Worm (Caenorhabditis elegans): ENCODE measurements around the gene C32B5.13.
"Not testable (repeated sequence)": the region's sequence is repeated elsewhere in the genome, so short reads cannot be mapped to it uniquely, and the experiment has no call there.

C32B5.13 gene

DNA sequence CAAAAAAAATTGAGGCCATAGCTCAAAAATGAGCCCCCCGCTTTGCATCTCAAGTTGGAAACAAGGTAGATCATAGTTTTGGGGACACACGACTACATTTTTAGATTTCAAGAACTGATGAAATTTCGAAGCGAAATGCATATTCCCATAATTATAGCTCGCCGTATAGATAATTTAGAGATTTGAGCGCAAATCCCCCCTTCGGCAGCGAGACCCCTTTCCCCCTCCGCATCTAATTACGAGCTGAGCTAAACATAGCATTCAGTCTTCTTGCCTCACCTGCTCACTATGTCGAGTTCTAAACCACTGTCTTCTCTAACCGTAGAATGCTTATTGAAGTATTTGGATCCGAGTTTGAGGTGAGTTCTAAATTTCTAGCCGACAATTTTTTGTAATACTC, 17.3 kb upstream of the C32B5.13 start, which contains the start of the genes fbxc-17 and fbxc-15:
fbxc-17 (minus strand) TSS at position 101 of the 400 bp plus-strand sequence.
fbxc-15 (plus strand) TSS at position 289 of the 400 bp plus-strand sequence.
- TF ChIP-seq ceh-22 (tag; optimal IDR thresholded peaks at IDR 0.05) (no peak), elt-4 (tag; optimal IDR thresholded peaks at IDR 0.05) (no peak), ahr-1 (tag; optimal IDR thresholded peaks at IDR 0.05) (no peak), ref-2 (tag; optimal IDR thresholded peaks at IDR 0.05) (no peak), ceh-9 (tag; optimal IDR thresholded peaks at IDR 0.05) (no peak), pros-1 (tag; optimal IDR thresholded peaks at IDR 0.05) (no peak), elt-2 (tag; optimal IDR thresholded peaks at IDR 0.05) (no peak), K09A11.1 (tag; optimal IDR thresholded peaks at IDR 0.05; ENCODE audit: insufficient read depth) (no peak), tbx-2 (tag; optimal IDR thresholded peaks at IDR 0.05) (no peak), fax-1 (tag; optimal IDR thresholded peaks at IDR 0.05) (no peak)

ce11 chrII:973999-974398, 12.1 kb upstream of the C32B5.13 start, which contains the start of gene fbxc-14:
fbxc-14 (plus strand) TSS chrII:974299.
- no peak for TF ChIP-seq ama-1 (optimal IDR thresholded peaks at IDR 0.05)
- no peak for TF ChIP-seq ceh-22 (tag; optimal IDR thresholded peaks at IDR 0.05)
- TF ChIP-seq hlh-30 (tag; optimal IDR thresholded peaks at IDR 0.05; ENCODE audit: insufficient read depth): no peak
- TF ChIP-seq lim-6 (tag; optimal IDR thresholded peaks at IDR 0.05): no peak
- TF ChIP-seq K09A11.1 (tag; optimal IDR thresholded peaks at IDR 0.05; ENCODE audit: insufficient read depth): no peak
- no peak for TF ChIP-seq elt-2 (tag; optimal IDR thresholded peaks at IDR 0.05)
- TF ChIP-seq unc-3 (GFP tag; conservative IDR thresholded peaks at IDR 0.05): no peak
- TF ChIP-seq unc-3 (tag; optimal IDR thresholded peaks at IDR 0.05): no peak
- TF ChIP-seq odd-2 (tag; optimal IDR thresholded peaks at IDR 0.05): no peak
- TF ChIP-seq ceh-24 (tag; optimal IDR thresholded peaks at IDR 0.05): no peak

DNA sequence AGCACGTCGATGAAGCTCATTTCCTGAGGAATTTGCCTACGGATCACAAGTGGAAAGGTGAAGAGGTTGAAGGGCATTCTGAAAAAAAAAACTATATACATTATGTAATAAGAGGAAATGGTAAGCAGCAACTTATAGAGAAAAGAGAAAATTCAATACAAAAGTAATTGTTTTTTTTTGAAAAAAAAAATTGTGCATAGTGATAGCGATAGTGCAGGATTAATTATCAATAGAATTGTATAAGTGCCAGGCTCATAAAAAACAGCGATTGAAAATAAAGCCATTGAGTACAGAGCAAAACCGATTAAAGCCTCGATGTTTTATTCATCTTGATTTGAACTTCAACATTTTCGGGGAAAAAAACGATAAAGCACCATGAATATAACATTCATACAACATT, 11.0 kb upstream of the C32B5.13 start, which contains the start of gene C32B5.15:
C32B5.15 (minus strand) TSS at position 101 of the 400 bp plus-strand sequence.
- TF ChIP-seq ceh-9 (tag; optimal IDR thresholded peaks at IDR 0.05): no peak
- TF ChIP-seq gmeb-2 (tag; optimal IDR thresholded peaks at IDR 0.05): no peak

DNA sequence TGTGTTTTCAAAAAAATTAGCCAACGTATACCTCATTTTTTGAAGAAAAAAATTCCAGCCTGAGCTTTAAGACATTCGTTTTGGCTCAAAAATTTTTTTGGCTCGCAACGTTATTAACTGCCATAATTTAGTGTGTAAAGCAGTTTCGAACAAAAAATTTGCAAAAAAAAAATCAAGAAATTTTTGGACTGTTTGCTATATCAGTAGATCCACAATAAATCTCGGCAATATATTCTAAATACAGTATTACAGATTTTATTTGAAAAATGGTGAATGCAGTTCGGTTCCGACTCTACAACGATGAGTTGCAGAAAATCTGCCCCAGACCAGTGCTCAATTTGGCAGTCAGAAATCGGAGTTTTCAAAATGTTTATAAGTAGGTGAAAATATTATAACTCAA, 6.2 kb upstream of the C32B5.13 start, which contains the start of gene C32B5.6:
C32B5.6 (plus strand) TSS at position 301 of the 400 bp plus-strand sequence.
- TF ChIP-seq pros-1 (tag; optimal IDR thresholded peaks at IDR 0.05); mec-3 (tag; optimal IDR thresholded peaks at IDR 0.05; ENCODE audit: borderline replicate concordance); K02D7.2 (tag; optimal IDR thresholded peaks at IDR 0.05): not testable (repeated sequence)

DNA sequence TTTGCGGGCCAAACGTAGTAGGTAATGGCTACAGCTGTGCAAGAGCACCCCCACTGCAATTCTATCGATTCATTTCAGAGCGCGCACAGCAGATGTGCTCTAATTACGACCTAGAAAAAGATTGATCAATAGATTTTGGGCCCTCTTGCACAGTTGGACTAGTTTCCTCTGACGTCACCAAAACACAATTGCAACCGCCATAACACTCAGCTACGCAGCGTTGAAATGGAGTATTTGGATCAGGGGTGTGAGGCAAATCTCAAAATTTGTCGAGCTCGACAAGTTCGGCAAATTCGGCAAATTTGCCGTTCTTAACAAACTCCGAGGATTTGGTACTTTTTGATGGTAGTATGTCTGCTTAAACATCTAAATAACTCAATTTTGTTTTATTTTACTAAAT, 5.1 kb upstream of the C32B5.13 start, which contains the start of gene fbxc-18:
fbxc-18 (minus strand) TSS at position 101 of the 400 bp plus-strand sequence.
- TF ChIP-seq unc-42 (tag; optimal IDR thresholded peaks at IDR 0.05); tbx-2 (tag; optimal IDR thresholded peaks at IDR 0.05); ceh-6 (GFP tag; optimal IDR thresholded peaks at IDR 0.05): not testable (repeated sequence)

DNA sequence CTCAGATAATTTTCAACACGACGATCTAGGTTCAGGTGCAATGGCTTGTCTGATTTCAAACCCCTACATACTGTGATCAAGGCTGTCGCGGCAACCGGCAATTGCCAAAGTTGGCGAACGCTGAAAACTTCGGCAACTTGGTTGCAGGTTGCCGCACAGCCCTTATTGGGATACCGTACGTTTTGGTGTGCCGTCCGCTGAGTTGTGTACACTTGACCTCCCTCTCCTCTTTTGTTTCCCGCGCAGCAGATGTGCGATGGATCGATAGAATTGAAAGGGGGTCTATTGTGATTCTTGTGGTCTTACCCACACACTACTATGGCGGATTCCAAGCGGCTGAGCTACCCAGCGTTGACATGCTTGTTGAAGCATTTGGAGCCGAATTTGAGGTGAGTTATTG, 1.6 kb downstream of the C32B5.13 start, which contains the start of the genes C32B5.18 and C32B5.7:
C32B5.18 (plus strand) TSS at position 301 of the 400 bp plus-strand sequence.
C32B5.7 (plus strand) TSS at position 311 of the 400 bp plus-strand sequence.
- TF ChIP-seq lin-11 (tag; optimal IDR thresholded peaks at IDR 0.05): no peak
- TF ChIP-seq pax-1 (tag; optimal IDR thresholded peaks at IDR 0.05): no peak
- no peak for TF ChIP-seq ceh-34 (tag; optimal IDR thresholded peaks at IDR 0.05)
- no peak for TF ChIP-seq elt-2 (tag; optimal IDR thresholded peaks at IDR 0.05)
- no peak for TF ChIP-seq pros-1 (tag; optimal IDR thresholded peaks at IDR 0.05)
- TF ChIP-seq dmd-4 (tag; optimal IDR thresholded peaks at IDR 0.05; ENCODE audit: borderline replicate concordance): no peak
- TF ChIP-seq lim-6 (tag; optimal IDR thresholded peaks at IDR 0.05): no peak

DNA sequence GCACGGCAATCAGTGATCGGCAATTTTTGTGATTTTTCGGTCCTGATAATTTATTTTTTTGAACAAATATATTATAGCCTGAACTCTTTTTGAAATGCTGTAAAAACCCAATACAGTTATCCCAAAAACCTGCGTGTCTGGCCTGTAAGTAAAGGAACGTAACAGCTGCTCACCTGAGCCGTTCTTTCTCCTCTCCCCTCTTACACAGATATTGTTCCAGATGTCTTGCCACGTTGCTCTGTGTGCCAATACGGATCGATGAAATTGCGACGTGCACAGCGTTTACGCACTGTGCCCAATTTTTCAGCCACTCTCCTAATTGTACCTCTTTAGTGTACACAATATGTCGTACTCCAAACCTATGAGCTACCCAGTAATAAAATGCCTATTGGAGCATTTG, 3.2 kb downstream of the C32B5.13 start, which contains the start of gene sdz-4:
sdz-4 (plus strand) TSS at position 301 of the 400 bp plus-strand sequence.
- TF ChIP-seq npax-4 (tag; optimal IDR thresholded peaks at IDR 0.05): no peak
- TF ChIP-seq ceh-34 (tag; optimal IDR thresholded peaks at IDR 0.05): no peak
- TF ChIP-seq pha-2 (tag; optimal IDR thresholded peaks at IDR 0.05): no peak
